Fruit fly (Drosophila melanogaster): ENCODE data around the gene Dfd.

The Dfd gene

dm6 chr3R:6816272-6816980 is 24.8 kb downstream of the Dfd start:
- no peak for TF ChIP-seq noc (tag; optimal IDR thresholded peaks at IDR 0.05)

dm6 chr3R:6817200-6817599 is 25.6 kb downstream of the Dfd start:
- TF ChIP-seq noc (tag; optimal IDR thresholded peaks at IDR 0.05), result no peak

- no peak for TF ChIP-seq noc (tag; optimal IDR thresholded peaks at IDR 0.05)
Observed at dm6 chr3R:6817977-6818903, 26.6 kb downstream of the Dfd start.

- no peak for TF ChIP-seq noc (tag; optimal IDR thresholded peaks at IDR 0.05)
Observed at dm6 chr3R:6818904-6819595, 27.4 kb downstream of the Dfd start.

- TF ChIP-seq noc (tag; optimal IDR thresholded peaks at IDR 0.05), result no peak
Observed at dm6 chr3R:6826865-6827264, 35.2 kb downstream of the Dfd start.

- no peak for TF ChIP-seq noc (tag; optimal IDR thresholded peaks at IDR 0.05)
Observed at dm6 chr3R:6828272-6828671, 36.6 kb downstream of the Dfd start.

- TF ChIP-seq noc (tag; optimal IDR thresholded peaks at IDR 0.05), result no peak
Observed at dm6 chr3R:6831698-6832097, 40.1 kb downstream of the Dfd start.

- no peak for TF ChIP-seq noc (tag; optimal IDR thresholded peaks at IDR 0.05)
Observed at dm6 chr3R:6838585-6838984, 46.9 kb downstream of the Dfd start.

dm6 chr3R:6841802-6842201 is 50.2 kb downstream of the Dfd start:
- no peak for TF ChIP-seq noc (tag; optimal IDR thresholded peaks at IDR 0.05)

dm6 chr3R:6845477-6846196 is 54.0 kb downstream of the Dfd start:
- TF ChIP-seq noc (tag; optimal IDR thresholded peaks at IDR 0.05), result no peak

dm6 chr3R:6848595-6848994 is 57.0 kb downstream of the Dfd start:
- TF ChIP-seq noc (tag; optimal IDR thresholded peaks at IDR 0.05), result no peak

dm6 chr3R:6849866-6850265 is 58.2 kb downstream of the Dfd start, which contains the start of gene Scr:
Gene Scr (minus strand): TSS chr3R:6849981.
- no peak for TF ChIP-seq noc (tag; optimal IDR thresholded peaks at IDR 0.05)

All from whole organism, larva.